Fruit fly (Drosophila melanogaster) whole organism, wandering third instar larva: Measurements from ENCODE around the gene Tis11.

Experiments
- pan ChIP-seq: fragments of >200 bp; optimal IDR thresholded peaks from 2 replicates; lab custom pipeline; 2017
- sv ChIP-seq: fragments of 200-800 bp; sonication (Bioruptor generic); optimal IDR thresholded peaks from 3 replicates; lab custom pipeline; 2016; ENCODE audit warnings: missing biosample characterization, missing genetic modification characterization

DNA sequence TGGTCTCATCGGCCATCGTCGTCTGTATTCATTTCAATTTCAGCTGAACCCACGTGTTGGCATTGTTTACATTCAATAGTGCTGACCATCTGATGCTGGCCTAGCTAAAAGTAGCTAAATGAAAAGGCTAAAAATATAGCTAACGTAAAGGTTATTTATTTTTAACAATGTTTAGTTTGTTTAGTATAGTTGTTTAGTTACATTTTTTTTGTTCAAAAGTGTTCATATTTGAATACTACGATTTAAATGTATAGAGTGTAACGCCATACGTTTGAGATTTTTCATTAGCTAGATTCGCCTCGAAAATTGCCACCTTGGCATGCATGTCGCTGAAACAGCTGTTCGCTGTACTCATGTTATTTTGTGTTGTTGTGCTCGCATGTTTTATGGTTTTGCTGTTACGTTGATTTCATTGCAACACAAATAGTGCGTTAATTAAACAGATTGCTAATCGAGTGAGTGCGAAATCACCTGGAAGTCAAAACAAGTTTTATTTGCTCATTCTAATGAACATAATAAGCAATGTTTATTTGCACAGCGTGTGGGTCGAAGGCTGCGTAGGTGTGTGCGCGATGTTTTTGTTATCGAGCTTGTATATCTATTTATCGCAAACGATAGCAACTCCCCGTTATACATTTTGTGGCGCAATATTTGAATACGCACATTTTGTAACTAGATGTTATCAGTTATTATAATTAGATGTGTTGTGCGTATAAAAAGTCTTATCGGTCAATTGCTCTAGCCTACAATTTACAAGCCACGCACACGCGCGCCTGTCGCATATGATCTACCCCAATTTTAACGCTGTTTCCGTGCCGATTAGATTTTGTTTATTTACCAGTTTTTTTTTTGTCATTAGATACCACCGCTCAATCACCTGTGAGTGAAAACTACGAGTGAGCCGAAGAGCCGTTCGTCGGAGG lies 47.4 kb upstream of the Tis11 start, which contains the start of the genes CG1463 and Fpgs1:
- TF ChIP-seq sv (GFP tag; lab: Kevin White, UChicago), result no peak
- no peak for TF ChIP-seq pan (lab: Kevin White, UChicago)
